Worm (Caenorhabditis elegans) whole organism, L4 larva: ENCODE data around the gene mrpl-36.

ENCODE experiments used
- R02D3.7 ChIP-seq: fragments of 150-350 bp; sonication (generic microtip); optimal IDR thresholded peaks from 3 replicates; lab custom pipeline; 2014; ENCODE audit warnings: missing biosample characterization, missing genetic modification characterization
- ceh-28 ChIP-seq: fragments of 150-350 bp; optimal IDR thresholded peaks from 2 replicates; lab custom pipeline; 2014; ENCODE audit warnings: missing biosample characterization, missing genetic modification reagents, missing genetic modification characterization
- daf-16 ChIP-seq, 3 experiments: sonication (generic microtip); optimal IDR thresholded peaks; 2 replicates each; lab custom pipeline; 2016 to 2017; ENCODE audit warnings: missing genetic modification characterization in 3 of 3, missing genetic modification reagents in 3 of 3, mild to moderate bottlenecking in 2 of 3, missing compliant biosample characterization in 2 of 3, missing biosample characterization in 1 of 3, moderate library complexity in 1 of 3
- gei-8 ChIP-seq: fragments of 200-800 bp; sonication (Bioruptor generic); optimal IDR thresholded peaks from 2 replicates; lab custom pipeline; 2018; ENCODE audit warnings: mild to moderate bottlenecking, missing genetic modification characterization, missing compliant biosample characterization
- lir-3 ChIP-seq: sonication (generic microtip); optimal IDR thresholded peaks from 2 replicates; lab custom pipeline; 2016; ENCODE audit warnings: mild to moderate bottlenecking, missing genetic modification characterization, missing compliant biosample characterization
- nhr-11 ChIP-seq: fragments of 150-350 bp; optimal IDR thresholded peaks from 2 replicates; lab custom pipeline; 2014; ENCODE audit warnings: missing biosample characterization, missing genetic modification characterization
- spr-3 ChIP-seq: fragments of 200-800 bp; sonication (Bioruptor generic); optimal IDR thresholded peaks from 2 replicates; lab custom pipeline; 2018; ENCODE audit warnings: mild to moderate bottlenecking, missing genetic modification characterization, missing compliant biosample characterization
- unc-130 ChIP-seq: sonication (generic microtip); optimal IDR thresholded peaks from 2 replicates; lab custom pipeline; 2016; ENCODE audit warnings: missing genetic modification reagents, missing genetic modification characterization, missing compliant biosample characterization
- ztf-11 ChIP-seq: fragments of 150-350 bp; optimal IDR thresholded peaks from 2 replicates; lab custom pipeline; 2014; ENCODE audit warnings: missing biosample characterization, missing genetic modification characterization

DNA sequence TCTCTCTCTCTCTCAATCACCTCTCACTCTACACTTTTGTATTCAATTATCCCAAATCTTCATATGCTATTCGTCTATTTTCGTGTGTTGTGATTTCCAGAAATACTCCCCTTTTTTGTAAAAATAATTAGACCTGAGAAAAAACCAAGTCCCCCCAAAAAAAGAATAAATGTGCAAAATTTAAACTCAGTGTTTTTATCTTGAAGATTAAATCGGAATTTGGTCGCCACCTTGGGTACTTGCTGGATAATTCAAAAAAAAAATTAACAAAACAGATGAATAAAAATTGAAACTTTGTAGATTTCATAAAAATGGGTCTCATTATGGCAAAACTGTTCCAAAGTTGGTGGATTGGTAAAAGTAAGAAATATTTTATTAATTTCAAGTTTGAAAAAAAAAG is 25.0 kb downstream of the mrpl-36 start, which contains the start of gene arl-5:
- TF ChIP-seq daf-16 (GFP tag; optimal IDR thresholded peaks at IDR 0.05; lab: Kevin White, UChicago) = no peak
- no peak for TF ChIP-seq daf-16 (tag; optimal IDR thresholded peaks at IDR 0.05; lab: Kevin White, UChicago)
- TF ChIP-seq unc-130 = no peak
- no peak for TF ChIP-seq R02D3.7
- no peak for TF ChIP-seq lir-3 (tag; lab: Kevin White, UChicago)
- TF ChIP-seq gei-8 (GFP tag; lab: Kevin White, UChicago) = no peak
- TF ChIP-seq ztf-11 (tag; lab: Kevin White, UChicago) = no peak
- TF ChIP-seq nhr-11 (tag; lab: Kevin White, UChicago) = no peak
- no peak for TF ChIP-seq spr-3 (GFP tag; lab: Kevin White, UChicago)
- TF ChIP-seq ceh-28 (tag; lab: Kevin White, UChicago) = no peak
